Worm (Caenorhabditis elegans) whole organism, L1 larva: ENCODE measurements around the gene trpp-12.

ENCODE experiments used
- C34B4.2 ChIP-seq: sonication (generic microtip); optimal IDR thresholded peaks from 2 replicates; lab custom pipeline; 2017; ENCODE audit warnings: mild to moderate bottlenecking, missing genetic modification characterization, missing compliant biosample characterization
- efl-1 ChIP-seq, 4 experiments: fragments of 150-350 bp; optimal IDR thresholded peaks in 3 of 4; peaks in 1 of 4; 1 replicate in 1 of 4; 2 replicates in 3 of 4; lab custom pipeline; 2014; ENCODE audit warnings: missing biosample characterization in 2 of 4, missing genetic modification characterization in 2 of 4, missing genetic modification reagents in 2 of 4
- lin-15B ChIP-seq: fragments of 150-350 bp; sonication (generic microtip); optimal IDR thresholded peaks from 3 replicates; lab custom pipeline; 2014; ENCODE audit warnings: missing biosample characterization, missing genetic modification characterization
- lsy-2 ChIP-seq, 2 experiments: fragments of 150-350 bp; optimal IDR thresholded peaks; 2 replicates each; lab custom pipeline; 2014; ENCODE audit warnings: missing biosample characterization in 2 of 2, missing genetic modification characterization in 2 of 2
- nhr-77 ChIP-seq: fragments of 150-350 bp; optimal IDR thresholded peaks from 2 replicates; lab custom pipeline; 2014; ENCODE audit warnings: missing biosample characterization, missing genetic modification characterization

- no peak for TF ChIP-seq C34B4.2
- peak; percentile 87 to 88 for TF ChIP-seq lsy-2 (tag; optimal IDR thresholded peaks at IDR 0.05; lab: Kevin White, UChicago)
- TF ChIP-seq efl-1 (optimal IDR thresholded peaks at IDR 0.05; lab: Kevin White, UChicago), result peak; percentile 55 to 62
- peak in 1 of 2 experiments; percentile 94 for TF ChIP-seq efl-1 (GFP tag; optimal IDR thresholded peaks at IDR 0.05 in 1 of 2; lab: Kevin White, UChicago)
- TF ChIP-seq lin-15B (tag; lab: Kevin White, UChicago), result no peak
- TF ChIP-seq nhr-77 (tag; lab: Kevin White, UChicago), result peak; percentile 85
These were observed 44.7 kb upstream of the trpp-12 start for ce11 chrX:2364703-2365299.
